Fruit fly (Drosophila melanogaster) whole organism, embryonic: ENCODE data around the gene phr6-4.

Experiments used
- Antp ChIP-seq: fragments of 200-800 bp; sonication (Bioruptor generic); optimal IDR thresholded peaks from 3 replicates; lab custom pipeline; 2016; ENCODE audit warnings: missing biosample characterization, missing genetic modification characterization
- BtbVII ChIP-seq: fragments of 200-800 bp; sonication (Bioruptor generic); optimal IDR thresholded peaks from 3 replicates; lab custom pipeline; 2017; ENCODE audit warnings: missing biosample characterization, mild to moderate bottlenecking, missing genetic modification characterization
- CG11504 ChIP-seq: fragments of 200-800 bp; sonication (Bioruptor generic); optimal IDR thresholded peaks from 3 replicates; lab custom pipeline; 2019; ENCODE audit warnings: missing biosample characterization, mild to moderate bottlenecking, missing genetic modification characterization, moderate library complexity
- CG12769 ChIP-seq: fragments of 200-800 bp; sonication (Bioruptor generic); optimal IDR thresholded peaks from 2 replicates; lab custom pipeline; 2019; ENCODE audit warnings: missing biosample characterization, mild to moderate bottlenecking, missing genetic modification characterization, moderate library complexity
- CG13894 ChIP-seq: fragments of 200-800 bp; sonication (Bioruptor generic); optimal IDR thresholded peaks from 3 replicates; lab custom pipeline; 2018; ENCODE audit warnings: missing biosample characterization, mild to moderate bottlenecking, missing genetic modification characterization, moderate library complexity
- CG15073 ChIP-seq: fragments of 200-800 bp; sonication (Bioruptor generic); optimal IDR thresholded peaks from 2 replicates; lab custom pipeline; 2016; ENCODE audit warnings: missing biosample characterization, missing genetic modification characterization
- CG15269 ChIP-seq: fragments of 200-800 bp; sonication (Bioruptor generic); optimal IDR thresholded peaks from 2 replicates; lab custom pipeline; 2018; ENCODE audit warnings: missing biosample characterization, mild to moderate bottlenecking, missing genetic modification characterization, moderate library complexity
- CG1603 ChIP-seq: fragments of 200-800 bp; sonication (Bioruptor generic); optimal IDR thresholded peaks from 2 replicates; lab custom pipeline; 2019; ENCODE audit warnings: missing biosample characterization, mild to moderate bottlenecking, missing genetic modification characterization, moderate library complexity
- CG2120 ChIP-seq: fragments of 200-800 bp; sonication (Bioruptor generic); optimal IDR thresholded peaks from 3 replicates; lab custom pipeline; 2016; ENCODE audit warnings: missing biosample characterization, missing genetic modification characterization
- CG30020 ChIP-seq: fragments of 200-800 bp; optimal IDR thresholded peaks from 2 replicates; lab custom pipeline; 2019; ENCODE audit warnings: missing biosample characterization, mild to moderate bottlenecking, missing genetic modification characterization, moderate library complexity
- CG32772 ChIP-seq: fragments of 200-800 bp; sonication (Bioruptor generic); IDR thresholded peaks from 2 replicates; pipeline ENCODE4 v1.3.6; 2022; ENCODE audit warnings: missing biosample characterization, missing genetic modification characterization
- CG3838 ChIP-seq: fragments of 200-800 bp; sonication (Bioruptor generic); optimal IDR thresholded peaks from 3 replicates; lab custom pipeline; 2016; ENCODE audit warnings: missing biosample characterization, missing genetic modification characterization
- CG7839 ChIP-seq: fragments of 200-800 bp; sonication (Bioruptor generic); optimal IDR thresholded peaks from 3 replicates; lab custom pipeline; 2018; ENCODE audit warnings: missing biosample characterization, mild to moderate bottlenecking, missing genetic modification characterization, moderate library complexity
- CG8290 ChIP-seq, 3 experiments: fragments of 200-800 bp; sonication (Bioruptor generic); optimal IDR thresholded peaks; 2 replicates each; lab custom pipeline; 2016 to 2019; ENCODE audit warnings: missing biosample characterization in 3 of 3, missing genetic modification characterization in 3 of 3, mild to moderate bottlenecking in 2 of 3, moderate library complexity in 1 of 3
- CG9215 ChIP-seq: fragments of 200-800 bp; sonication (Bioruptor generic); IDR thresholded peaks from 2 replicates; pipeline ENCODE4 v1.3.6; 2022; ENCODE audit warnings: missing biosample characterization, missing genetic modification characterization
- CG9932 ChIP-seq: fragments of 200-800 bp; sonication (Bioruptor generic); IDR thresholded peaks from 2 replicates; pipeline ENCODE4 v1.3.6; 2022; ENCODE audit warnings: missing biosample characterization, missing genetic modification characterization
- Chrac-16 ChIP-seq: fragments of 200-800 bp; sonication (Bioruptor generic); optimal IDR thresholded peaks from 3 replicates; lab custom pipeline; 2016; ENCODE audit warnings: missing biosample characterization, missing genetic modification characterization
- Ets65A ChIP-seq: fragments of 200-800 bp; sonication (Bioruptor generic); peaks from one replicate; lab custom pipeline; 2016; ENCODE audit warnings: missing biosample characterization, missing genetic modification characterization
- Hr51 ChIP-seq, 2 experiments: fragments of 200-800 bp; sonication (Bioruptor generic); optimal IDR thresholded peaks; 2 replicates in 1 of 2; 3 replicates in 1 of 2; lab custom pipeline; 2016 to 2018; ENCODE audit warnings: missing biosample characterization in 2 of 2, missing genetic modification characterization in 2 of 2, mild to moderate bottlenecking in 1 of 2, moderate library complexity in 1 of 2
- Med ChIP-seq: fragments of 200-800 bp; sonication (Bioruptor generic); peaks from one replicate; lab custom pipeline; 2016; ENCODE audit warnings: missing biosample characterization, missing genetic modification characterization, mild to moderate bottlenecking, inconsistent platforms, moderate library complexity
- Ptx1 ChIP-seq: fragments of 200-800 bp; sonication (Bioruptor generic); IDR thresholded peaks from 2 replicates; pipeline ENCODE4 v1.3.6; 2022; ENCODE audit warnings: missing biosample characterization, missing genetic modification characterization
- Rfx ChIP-seq: fragments of 200-800 bp; sonication (Bioruptor generic); IDR thresholded peaks from 2 replicates; pipeline ENCODE4 v1.3.6; 2022; ENCODE audit warnings: missing biosample characterization, missing genetic modification characterization
- Sox102F ChIP-seq: fragments of 200-800 bp; sonication (Bioruptor generic); optimal IDR thresholded peaks from 2 replicates; lab custom pipeline; 2018; ENCODE audit warnings: missing biosample characterization, mild to moderate bottlenecking, missing genetic modification characterization, moderate library complexity
- Xbp1 ChIP-seq: fragments of 200-800 bp; sonication (Bioruptor generic); optimal IDR thresholded peaks from 3 replicates; lab custom pipeline; 2016; ENCODE audit warnings: missing biosample characterization, mild to moderate bottlenecking, missing genetic modification characterization
- abd-A ChIP-seq: fragments of 200-800 bp; sonication (Bioruptor generic); optimal IDR thresholded peaks from 3 replicates; lab custom pipeline; 2019; ENCODE audit warnings: missing biosample characterization, mild to moderate bottlenecking, missing genetic modification characterization, moderate library complexity
- ase ChIP-seq: fragments of 200-800 bp; sonication (Bioruptor generic); IDR thresholded peaks from 3 replicates; pipeline ENCODE4 v1.3.6; 2022; ENCODE audit warnings: missing biosample characterization, missing genetic modification characterization
- dmrt99B ChIP-seq: fragments of 200-800 bp; sonication (Bioruptor generic); optimal IDR thresholded peaks from 2 replicates; lab custom pipeline; 2018; ENCODE audit warnings: missing biosample characterization, mild to moderate bottlenecking, missing genetic modification characterization, moderate library complexity
- dysf ChIP-seq: fragments of 200-800 bp; sonication (Bioruptor generic); IDR thresholded peaks from 3 replicates; pipeline ENCODE4 v1.3.6; 2022; ENCODE audit warnings: missing biosample characterization, missing genetic modification characterization
- gem ChIP-seq: fragments of 200-800 bp; sonication (Bioruptor generic); optimal IDR thresholded peaks from 2 replicates; lab custom pipeline; 2019; ENCODE audit warnings: missing biosample characterization, mild to moderate bottlenecking, missing genetic modification characterization, moderate library complexity
- grau ChIP-seq: fragments of 200-800 bp; optimal IDR thresholded peaks from 3 replicates; lab custom pipeline; 2019; ENCODE audit warnings: missing biosample characterization, mild to moderate bottlenecking, missing genetic modification characterization, moderate library complexity
- lmd ChIP-seq: fragments of 200-800 bp; sonication (Bioruptor generic); IDR thresholded peaks from 2 replicates; pipeline ENCODE4 v1.3.6; 2022; ENCODE audit warnings: missing biosample characterization, missing genetic modification characterization
- prd ChIP-seq, 3 experiments: fragments of >200 bp in 2 of 3; fragments of 200-800 bp in 1 of 3; sonication (Bioruptor generic) in 1 of 3; optimal IDR thresholded peaks in 2 of 3; IDR thresholded peaks in 1 of 3; 2 replicates in 2 of 3; 3 replicates in 1 of 3; pipeline versions ENCODE4 v1.3.6 to Lab custom; 2017 to 2022; ENCODE audit warnings: missing biosample characterization in 1 of 3, missing genetic modification characterization in 1 of 3
- row ChIP-seq: fragments of 200-800 bp; sonication (Bioruptor generic); IDR thresholded peaks from 3 replicates; pipeline ENCODE4 v1.3.6; 2022; ENCODE audit warnings: missing biosample characterization, missing genetic modification characterization
- sens ChIP-seq: fragments of 200-800 bp; sonication (Bioruptor generic); peaks from one replicate; lab custom pipeline; 2016; ENCODE audit warnings: missing biosample characterization, missing genetic modification characterization
- slp2 ChIP-seq: fragments of 200-800 bp; sonication (Bioruptor generic); optimal IDR thresholded peaks from 2 replicates; lab custom pipeline; 2016; ENCODE audit warnings: missing biosample characterization, missing genetic modification characterization
- sug ChIP-seq: fragments of 200-800 bp; optimal IDR thresholded peaks from 2 replicates; lab custom pipeline; 2019; ENCODE audit warnings: missing biosample characterization, mild to moderate bottlenecking, missing genetic modification characterization, moderate library complexity
- ttk ChIP-seq: fragments of 200-800 bp; sonication (Bioruptor generic); IDR thresholded peaks from 2 replicates; pipeline ENCODE4 v2.1.2; 2022; ENCODE audit warnings: missing biosample characterization, missing genetic modification characterization
- vvl ChIP-seq: fragments of 200-800 bp; sonication (Bioruptor generic); IDR thresholded peaks from 2 replicates; pipeline ENCODE4 v1.3.6; 2022; ENCODE audit warnings: missing biosample characterization, missing genetic modification characterization
- zen2 ChIP-seq: fragments of 200-800 bp; sonication (Bioruptor generic); IDR thresholded peaks from 3 replicates; pipeline ENCODE4 v1.3.6; 2022; ENCODE audit warnings: missing biosample characterization, missing genetic modification characterization; ENCODE audit not compliant: partially characterized antibody

phr6-4 gene

DNA sequence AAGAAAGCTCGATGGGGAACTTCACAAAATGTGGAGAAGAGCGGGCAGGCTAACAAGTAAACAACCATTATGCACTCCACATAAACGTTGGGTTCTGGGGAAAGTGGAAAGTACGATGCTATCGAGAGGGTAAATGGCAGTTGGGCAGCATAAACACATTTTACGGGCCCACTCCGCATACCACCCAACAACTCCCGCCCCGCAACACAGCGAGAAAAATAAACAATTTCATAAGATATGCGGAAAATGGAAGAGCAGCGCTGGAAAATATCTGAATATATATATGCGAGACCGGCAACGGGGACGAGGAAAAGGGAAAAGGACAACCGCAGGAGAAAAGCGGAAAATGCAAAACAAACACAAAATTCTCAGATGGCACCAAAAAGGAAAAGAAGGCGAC lies 44.3 kb downstream of the phr6-4 start:
- TF ChIP-seq BtbVII (GFP tag; lab: Kevin White, UChicago) (no peak), CG13894 (tag; lab: Kevin White, UChicago) (peak; percentile 59), row (0 out of 3 replicates have a peak, but pooled peaks have one; percentile 21), Med (peak; percentile 6), Sox102F (no peak), CG9215 (GFP tag; lab: Robert Waterston, UW) (0 out of 2 replicates have a peak, but pooled peaks have one; percentile 5), abd-A (tag; lab: Kevin White, UChicago) (peak; percentile 72), ase (GFP tag; lab: Robert Waterston, UW) (no peak), CG9932 (GFP tag; lab: Robert Waterston, UW) (0 out of 2 replicates have a peak, but pooled peaks have one; percentile 14), CG30020 (tag; lab: Kevin White, UChicago) (no peak)

DNA sequence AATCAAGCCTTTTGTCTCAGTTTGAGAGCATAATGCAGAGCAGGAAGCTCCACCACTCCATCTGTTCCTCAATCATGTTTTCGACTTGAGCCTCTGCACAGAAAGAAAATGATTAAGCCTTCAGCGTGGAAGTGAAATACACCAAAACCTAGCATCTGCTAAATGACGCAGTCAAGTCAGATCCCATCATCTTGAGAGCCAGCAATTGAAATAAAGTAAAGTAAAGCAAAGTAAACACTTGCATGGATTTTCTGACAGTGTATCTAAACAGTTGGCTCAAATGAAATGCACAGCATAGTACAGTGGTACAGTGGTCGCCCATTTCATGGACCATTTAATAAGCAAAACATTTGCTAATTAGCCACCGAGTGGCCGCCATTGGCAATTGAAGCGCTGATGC lies 47.8 kb downstream of the phr6-4 start:
- TF ChIP-seq zen2 (GFP tag; lab: Robert Waterston, UW) = no peak
- TF ChIP-seq CG7839 (tag; lab: Kevin White, UChicago) = peak; percentile 25
- peak; percentile 19; the same call in 1 of the 2 replicates for TF ChIP-seq lmd (GFP tag; lab: Robert Waterston, UW)
- TF ChIP-seq dysf = 0 out of 3 replicates have a peak, but pooled peaks have one; percentile 11
- TF ChIP-seq CG15269 = peak; percentile 14
- TF ChIP-seq CG8290 (GFP tag; optimal IDR thresholded peaks at IDR 0.05; lab: Kevin White, UChicago) = no peak
- TF ChIP-seq CG8290 (tag; optimal IDR thresholded peaks at IDR 0.05; lab: Kevin White, UChicago) = peak in 1 of 2 experiments; percentile 37
- TF ChIP-seq prd (optimal IDR thresholded peaks at IDR 0.05; lab: Kevin White, UChicago) = no peak
- peak; percentile 39; the same call in 1 of the 3 replicates for TF ChIP-seq prd (GFP tag; IDR thresholded peaks at IDR 0.05; lab: Robert Waterston, UW)
- TF ChIP-seq Ptx1 (GFP tag; lab: Robert Waterston, UW) = 0 out of 2 replicates have a peak, but pooled peaks have one; percentile 16
- TF ChIP-seq row = peak; percentile 42; the same call in 2 of the 3 replicates
- TF ChIP-seq slp2 (GFP tag; lab: Kevin White, UChicago) = no peak
- peak in 1 of 2 experiments; percentile 21 for TF ChIP-seq Hr51 (GFP tag; optimal IDR thresholded peaks at IDR 0.05; lab: Kevin White, UChicago)
- peak; percentile 73 for TF ChIP-seq Ets65A
- peak; percentile 41 for TF ChIP-seq Med
- TF ChIP-seq CG15073 (GFP tag; lab: Kevin White, UChicago) = no peak
- 0 out of 2 replicates have a peak, but pooled peaks have one; percentile 33 for TF ChIP-seq Rfx
- peak; percentile 16 for TF ChIP-seq grau
- no peak for TF ChIP-seq sug
- TF ChIP-seq Xbp1 (GFP tag; lab: Kevin White, UChicago) = peak; percentile 7
- TF ChIP-seq CG2120 = peak; percentile 16
- TF ChIP-seq CG3838 (GFP tag; lab: Kevin White, UChicago) = no peak
- TF ChIP-seq sens = peak; percentile 62
- TF ChIP-seq CG1603 = peak; percentile 27
- no peak for TF ChIP-seq Sox102F
- no peak for TF ChIP-seq Chrac-16
- TF ChIP-seq ttk (GFP tag; lab: Robert Waterston, UW) = 0 out of 2 replicates have a peak, but pooled peaks have one; percentile 20
- TF ChIP-seq gem (tag; lab: Kevin White, UChicago) = peak; percentile 26
- peak; percentile 33 for TF ChIP-seq CG11504 (tag; lab: Kevin White, UChicago)
- peak; percentile 9 for TF ChIP-seq CG12769 (tag; lab: Kevin White, UChicago)
- TF ChIP-seq Antp (GFP tag; lab: Kevin White, UChicago) = peak; percentile 2
- TF ChIP-seq dmrt99B (tag; lab: Kevin White, UChicago) = peak; percentile 21
- TF ChIP-seq CG32772 (GFP tag; lab: Robert Waterston, UW) = 0 out of 2 replicates have a peak, but pooled peaks have one; percentile 9
- TF ChIP-seq vvl = 0 out of 2 replicates have a peak, but pooled peaks have one; percentile 10
